Worm (Caenorhabditis elegans): Measurements from ENCODE around the gene ugt-11.

The ugt-11 gene

DNA sequence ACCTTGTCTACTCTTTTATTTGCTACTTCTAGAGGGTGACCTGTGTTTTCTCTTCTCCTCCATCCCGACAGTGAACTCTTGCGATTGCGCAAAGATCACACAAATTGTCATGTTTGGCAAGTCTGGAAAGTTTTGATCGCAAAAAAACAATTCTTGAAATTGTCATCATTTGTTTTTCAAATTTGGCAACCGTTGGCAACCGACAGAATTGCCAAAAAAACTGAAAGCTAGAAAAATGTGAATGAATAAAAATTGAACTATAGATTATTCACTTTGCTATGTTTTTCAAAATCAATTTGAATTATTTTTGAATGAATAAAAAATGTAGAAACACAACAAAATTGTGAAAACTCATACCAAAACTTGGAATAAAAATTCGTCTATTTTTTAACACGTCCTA, at the start of gene ugt-11:
ugt-11 (minus strand) TSS at position 101 of the 400 bp plus-strand sequence.
- TF ChIP-seq lin-35 (GFP tag; optimal IDR thresholded peaks at IDR 0.05) (no peak), ama-1 (optimal IDR thresholded peaks at IDR 0.05) (no peak), unc-86 (tag; optimal IDR thresholded peaks at IDR 0.05) (no peak), lin-39 (tag; optimal IDR thresholded peaks at IDR 0.05) (no peak), fos-1 (tag; optimal IDR thresholded peaks at IDR 0.05) (no peak), ceh-88 (GFP tag; IDR thresholded peaks at IDR 0.05) (no peak), egl-13 (tag; optimal IDR thresholded peaks at IDR 0.05) (no peak), nhr-237 (tag; optimal IDR thresholded peaks at IDR 0.05) (no peak), fkh-4 (tag; optimal IDR thresholded peaks at IDR 0.05; ENCODE audit: borderline replicate concordance) (no peak), C34B4.2 (tag; optimal IDR thresholded peaks at IDR 0.05) (no peak)

DNA sequence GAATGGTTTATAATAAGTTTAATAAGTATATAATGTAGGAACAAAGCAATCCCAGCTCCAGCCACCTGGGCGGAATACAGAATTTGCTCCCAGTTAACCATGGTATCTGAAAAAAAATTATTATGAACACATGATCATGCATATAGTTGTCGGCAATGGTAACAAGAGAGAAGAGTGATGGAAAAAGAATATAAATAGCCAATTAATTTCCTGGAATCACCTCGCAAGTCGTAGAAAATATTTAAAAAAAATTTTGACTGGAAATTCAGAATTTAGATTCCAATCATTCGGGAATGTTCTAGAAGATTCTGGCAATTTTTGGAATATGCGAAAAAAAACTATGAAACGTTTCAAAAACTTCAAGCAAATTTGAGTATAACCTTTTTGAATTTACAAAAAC, 49.3 kb upstream of the ugt-11 start, which contains the start of gene str-211:
str-211 (minus strand) TSS at position 101 of the 400 bp plus-strand sequence.
- TF ChIP-seq nhr-77 (tag; optimal IDR thresholded peaks at IDR 0.05) (no peak), dpl-1 (GFP tag; optimal IDR thresholded peaks at IDR 0.05) (no peak), rnt-1 (tag; optimal IDR thresholded peaks at IDR 0.05) (no peak), hlh-17 (GFP tag; optimal IDR thresholded peaks at IDR 0.05; ENCODE audit: borderline replicate concordance) (no peak), unc-130 (tag; optimal IDR thresholded peaks at IDR 0.05) (no peak), lin-39 (tag; optimal IDR thresholded peaks at IDR 0.05) (no peak), lin-15B (tag; optimal IDR thresholded peaks at IDR 0.05) (no peak), ceh-88 (GFP tag; IDR thresholded peaks at IDR 0.05) (no peak), lsy-2 (tag; optimal IDR thresholded peaks at IDR 0.05) (no peak), skn-1 (tag; optimal IDR thresholded peaks at IDR 0.05) (no peak), ceh-63 (GFP tag; optimal IDR thresholded peaks at IDR 0.05) (no peak), nhr-28 (tag; optimal IDR thresholded peaks at IDR 0.05) (no peak), tbx-2 (tag; optimal IDR thresholded peaks at IDR 0.05) (no peak), pag-3 (tag; optimal IDR thresholded peaks at IDR 0.05; ENCODE audit: borderline replicate concordance, insufficient read depth) (no peak), ceh-8 (GFP tag; optimal IDR thresholded peaks at IDR 0.05) (no peak), efl-3 (GFP tag; optimal IDR thresholded peaks at IDR 0.05) (no peak)

DNA sequence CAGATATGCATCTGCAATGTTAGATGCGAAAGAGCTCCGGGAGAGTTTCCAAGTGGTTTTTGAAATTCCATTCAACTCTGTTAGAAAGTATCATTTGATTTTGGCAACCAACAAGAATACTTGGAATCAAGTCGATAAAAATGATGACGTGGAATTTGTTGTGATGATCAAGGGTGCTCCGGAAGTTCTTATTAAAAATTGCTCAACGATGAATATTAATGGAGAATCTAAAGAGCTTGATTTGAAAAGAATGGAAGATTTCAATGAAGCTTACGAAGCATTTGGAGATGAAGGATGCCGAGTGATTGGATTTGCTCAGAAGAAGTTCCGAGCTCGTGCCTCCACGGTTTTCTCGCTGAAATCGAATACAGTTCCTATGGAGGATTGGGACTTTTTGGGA, 42.5 kb upstream of the ugt-11 start:
- TF ChIP-seq rnt-1 (tag; optimal IDR thresholded peaks at IDR 0.05) (no peak), sox-4 (tag; optimal IDR thresholded peaks at IDR 0.05) (no peak), zag-1 (tag; optimal IDR thresholded peaks at IDR 0.05) (no peak), egl-27 (tag; optimal IDR thresholded peaks at IDR 0.05) (no peak), fkh-8 (tag; optimal IDR thresholded peaks at IDR 0.05) (no peak), nhr-12 (tag; optimal IDR thresholded peaks at IDR 0.05) (no peak), nhr-11 (tag; optimal IDR thresholded peaks at IDR 0.05) (no peak), hlh-4 (tag; optimal IDR thresholded peaks at IDR 0.05) (no peak), nhr-47 (tag; optimal IDR thresholded peaks at IDR 0.05) (no peak), nhr-76 (tag; optimal IDR thresholded peaks at IDR 0.05) (no peak), dpl-1 (GFP tag; optimal IDR thresholded peaks at IDR 0.05) (no peak), vab-15 (tag; optimal IDR thresholded peaks at IDR 0.05) (no peak), C34B4.2 (tag; optimal IDR thresholded peaks at IDR 0.05) (no peak), ceh-90 (tag; optimal IDR thresholded peaks at IDR 0.05) (no peak), nhr-85 (tag) (no peak), xbp-1 (tag; optimal IDR thresholded peaks at IDR 0.05) (no peak), dsc-1 (tag; optimal IDR thresholded peaks at IDR 0.05) (no peak), mab-9 (GFP tag; IDR thresholded peaks at IDR 0.05) (no peak), skn-1 (tag; optimal IDR thresholded peaks at IDR 0.05) (no peak)

DNA sequence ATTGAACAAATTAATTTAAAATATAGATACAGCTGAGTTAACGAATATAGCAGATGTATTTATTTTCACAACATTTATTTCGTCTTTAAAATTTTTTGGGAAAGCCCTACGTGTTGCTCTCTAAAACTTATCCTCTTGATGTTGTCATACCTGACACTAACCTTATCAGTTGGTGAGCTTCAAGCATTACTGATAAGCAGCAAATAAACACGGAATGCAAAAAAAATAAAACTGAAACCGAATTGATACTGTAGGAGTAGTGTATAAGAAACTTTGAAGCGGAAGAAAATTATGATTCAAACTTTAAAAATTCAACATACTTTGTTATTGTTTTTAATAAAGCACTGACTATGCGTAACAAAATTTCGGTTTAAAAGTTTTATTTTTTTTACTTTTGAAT, 40.2 kb upstream of the ugt-11 start:
- TF ChIP-seq elt-2 (tag; optimal IDR thresholded peaks at IDR 0.05) (peak; percentile 60), pqm-1 (tag; optimal IDR thresholded peaks at IDR 0.05) (peak; percentile 19), dpl-1 (GFP tag; optimal IDR thresholded peaks at IDR 0.05) (no peak)

Data from whole organism, L1 larva.